Worm (Caenorhabditis elegans) whole organism, L3 larva: ENCODE data around the gene sid-1.

Experiments
- R02D3.7 ChIP-seq: fragments of 150-350 bp; optimal IDR thresholded peaks from 2 replicates; lab custom pipeline; 2014; ENCODE audit warnings: missing biosample characterization, missing genetic modification characterization
- aly-2 ChIP-seq: fragments of 150-350 bp; optimal IDR thresholded peaks from 2 replicates; lab custom pipeline; 2014; ENCODE audit warnings: missing biosample characterization, missing genetic modification characterization
- ceh-16 ChIP-seq: sonication (generic microtip); optimal IDR thresholded peaks from 2 replicates; lab custom pipeline; 2017; ENCODE audit warnings: missing biosample characterization, missing genetic modification characterization
- daf-12 ChIP-seq: fragments of 150-350 bp; optimal IDR thresholded peaks from 2 replicates; lab custom pipeline; 2014; ENCODE audit warnings: missing biosample characterization, missing genetic modification reagents, missing genetic modification characterization
- egl-27 ChIP-seq: sonication (generic microtip); optimal IDR thresholded peaks from 4 replicates; lab custom pipeline; 2017; ENCODE audit warnings: missing biosample characterization, missing genetic modification reagents, missing genetic modification characterization
- egl-5 ChIP-seq: fragments of 150-350 bp; optimal IDR thresholded peaks from 2 replicates; lab custom pipeline; 2017; ENCODE audit warnings: missing biosample characterization, missing genetic modification reagents, missing genetic modification characterization, inconsistent platforms
- elt-2 ChIP-seq: sonication (generic microtip); optimal IDR thresholded peaks from 2 replicates; lab custom pipeline; 2016; ENCODE audit warnings: missing genetic modification reagents, mild to moderate bottlenecking, missing genetic modification characterization, missing compliant biosample characterization
- elt-3 ChIP-seq, 3 experiments: fragments of 150-350 bp in 1 of 3; sonication (generic microtip) in 2 of 3; optimal IDR thresholded peaks; 2 replicates in 2 of 3; 4 replicates in 1 of 3; lab custom pipeline; 2014 to 2017; ENCODE audit warnings: missing biosample characterization in 3 of 3, missing genetic modification characterization in 3 of 3
- eor-1 ChIP-seq, 2 experiments: fragments of 150-350 bp; optimal IDR thresholded peaks; 2 replicates each; lab custom pipeline; 2014 to 2018; ENCODE audit warnings: missing biosample characterization in 2 of 2, missing genetic modification characterization in 2 of 2
- fkh-2 ChIP-seq: fragments of 150-350 bp; optimal IDR thresholded peaks from 2 replicates; lab custom pipeline; 2014; ENCODE audit warnings: missing biosample characterization, missing genetic modification reagents, missing genetic modification characterization
- hmg-11 ChIP-seq: sonication (generic microtip); optimal IDR thresholded peaks from 2 replicates; lab custom pipeline; 2016; ENCODE audit warnings: missing genetic modification characterization, missing compliant biosample characterization
- jun-1 ChIP-seq: fragments of 150-350 bp; optimal IDR thresholded peaks from 2 replicates; lab custom pipeline; 2014; ENCODE audit warnings: missing biosample characterization, missing genetic modification reagents, missing genetic modification characterization
- lin-15B ChIP-seq: fragments of 150-350 bp; optimal IDR thresholded peaks from 2 replicates; lab custom pipeline; 2014; ENCODE audit warnings: missing biosample characterization, missing genetic modification characterization
- lin-39 ChIP-seq: fragments of 150-350 bp; optimal IDR thresholded peaks from 2 replicates; lab custom pipeline; 2018; ENCODE audit warnings: missing biosample characterization, missing genetic modification reagents, missing genetic modification characterization
- lsy-12 ChIP-seq: sonication (generic microtip); optimal IDR thresholded peaks from 2 replicates; lab custom pipeline; 2016; ENCODE audit warnings: mild to moderate bottlenecking, missing genetic modification characterization, missing compliant biosample characterization
- mdl-1 ChIP-seq: fragments of 150-350 bp; optimal IDR thresholded peaks from 2 replicates; lab custom pipeline; 2014; ENCODE audit warnings: missing biosample characterization, missing genetic modification characterization
- mml-1 ChIP-seq: fragments of 150-350 bp; sonication (generic microtip); optimal IDR thresholded peaks from 3 replicates; lab custom pipeline; 2014; ENCODE audit warnings: missing biosample characterization, missing genetic modification characterization
- nhr-11 ChIP-seq: fragments of 150-350 bp; optimal IDR thresholded peaks from 2 replicates; lab custom pipeline; 2014; ENCODE audit warnings: missing biosample characterization, missing genetic modification characterization
- nhr-12 ChIP-seq: fragments of 150-350 bp; optimal IDR thresholded peaks from 2 replicates; lab custom pipeline; 2014; ENCODE audit warnings: missing biosample characterization, missing genetic modification characterization
- nhr-23 ChIP-seq: fragments of 150-350 bp; optimal IDR thresholded peaks from 2 replicates; lab custom pipeline; 2014; ENCODE audit warnings: missing biosample characterization, missing genetic modification reagents, missing genetic modification characterization
- nhr-237 ChIP-seq: fragments of 150-350 bp; optimal IDR thresholded peaks from 2 replicates; lab custom pipeline; 2014; ENCODE audit warnings: missing biosample characterization, missing genetic modification characterization
- nhr-25 ChIP-seq: sonication (generic microtip); optimal IDR thresholded peaks from 2 replicates; lab custom pipeline; 2017; ENCODE audit warnings: missing biosample characterization, missing genetic modification characterization
- nhr-43 ChIP-seq: sonication (generic microtip); optimal IDR thresholded peaks from 2 replicates; lab custom pipeline; 2016; ENCODE audit warnings: mild to moderate bottlenecking, missing genetic modification characterization, missing compliant biosample characterization; ENCODE audit not compliant: poor library complexity, severe bottlenecking
- nhr-67 ChIP-seq: fragments of 150-350 bp; optimal IDR thresholded peaks from 2 replicates; lab custom pipeline; 2014; ENCODE audit warnings: missing biosample characterization, missing genetic modification characterization
- nhr-76 ChIP-seq: fragments of 150-350 bp; sonication (generic microtip); optimal IDR thresholded peaks from 5 replicates; lab custom pipeline; 2014; ENCODE audit warnings: missing biosample characterization, missing genetic modification characterization
- nhr-77 ChIP-seq: fragments of 150-350 bp; optimal IDR thresholded peaks from 2 replicates; lab custom pipeline; 2014; ENCODE audit warnings: missing biosample characterization, missing genetic modification characterization
- pqm-1 ChIP-seq: fragments of 150-350 bp; optimal IDR thresholded peaks from 2 replicates; lab custom pipeline; 2017; ENCODE audit warnings: missing biosample characterization, missing genetic modification characterization, inconsistent platforms
- sea-2 ChIP-seq: fragments of 150-350 bp; sonication (generic microtip); optimal IDR thresholded peaks from 4 replicates; lab custom pipeline; 2014; ENCODE audit warnings: missing biosample characterization, missing genetic modification reagents, missing genetic modification characterization
- snpc-4 ChIP-seq: fragments of 150-350 bp; optimal IDR thresholded peaks from 2 replicates; lab custom pipeline; 2014; ENCODE audit warnings: missing biosample characterization, missing genetic modification characterization
- tbx-2 ChIP-seq: sonication (generic microtip); optimal IDR thresholded peaks from 2 replicates; lab custom pipeline; 2016; ENCODE audit warnings: mild to moderate bottlenecking, missing genetic modification characterization, missing compliant biosample characterization
- unc-62 ChIP-seq: fragments of 150-350 bp; sonication (generic microtip); optimal IDR thresholded peaks from 4 replicates; lab custom pipeline; 2014; ENCODE audit warnings: missing biosample characterization, missing genetic modification reagents, missing genetic modification characterization
- ztf-11 ChIP-seq: fragments of 150-350 bp; optimal IDR thresholded peaks from 2 replicates; lab custom pipeline; 2014; ENCODE audit warnings: missing biosample characterization, missing genetic modification characterization
- ztf-4 ChIP-seq: fragments of 150-350 bp; optimal IDR thresholded peaks from 2 replicates; lab custom pipeline; 2014; ENCODE audit warnings: missing biosample characterization, missing genetic modification characterization

The sid-1 gene

DNA sequence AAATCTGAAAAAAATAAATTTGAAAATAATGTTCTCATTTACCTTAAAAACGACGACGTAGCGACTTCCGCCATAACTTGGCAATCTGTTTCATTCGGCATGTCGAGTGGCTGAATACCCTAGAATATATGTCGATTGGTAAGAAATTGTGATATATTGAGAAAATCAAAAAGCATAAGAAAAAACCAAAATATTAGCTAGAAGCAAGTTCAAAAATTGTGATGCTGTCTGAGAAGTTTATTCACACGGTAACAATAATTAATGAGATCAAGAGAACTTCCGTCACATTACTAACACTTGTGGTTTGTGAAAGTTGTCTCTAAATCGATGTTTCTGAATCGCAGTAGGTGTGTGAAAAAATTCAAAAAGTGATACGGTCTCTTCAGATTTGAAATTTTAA is 17.8 kb upstream of the sid-1 start, which contains the start of gene srab-1:
Gene srab-1, minus strand, starts transcription at position 101 of the 400 bp plus-strand sequence.
- no peak for TF ChIP-seq fkh-2 (tag; lab: Kevin White, UChicago)
- no peak for TF ChIP-seq nhr-67
- no peak for TF ChIP-seq nhr-77
- TF ChIP-seq eor-1 (tag; optimal IDR thresholded peaks at IDR 0.05; lab: Kevin White, UChicago) = no peak

DNA sequence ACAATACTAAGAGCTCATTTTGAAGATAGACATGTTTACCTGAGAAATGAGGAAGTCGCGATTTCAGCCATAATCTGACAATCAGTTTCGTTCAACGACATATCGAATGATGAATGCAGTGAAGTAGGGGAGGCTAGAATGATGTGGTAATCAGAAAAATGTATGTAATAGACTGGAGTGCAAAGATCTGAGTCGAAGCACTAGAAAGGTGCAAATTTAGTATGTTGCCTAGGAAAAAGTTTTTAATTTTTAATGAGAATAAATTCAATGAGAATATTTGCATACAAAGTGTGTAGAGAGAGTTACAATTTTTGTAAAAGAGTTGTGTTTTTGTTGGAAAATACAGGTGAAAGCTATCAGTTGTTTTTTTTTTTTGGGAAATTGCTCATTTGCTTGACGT is 14.8 kb upstream of the sid-1 start, which contains the start of gene srab-2:
Gene srab-2, minus strand, starts transcription at position 101 of the 400 bp plus-strand sequence.
- TF ChIP-seq ztf-4 (tag; lab: Kevin White, UChicago) (no peak), mml-1 (tag; lab: Kevin White, UChicago) (no peak), lsy-12 (tag; lab: Kevin White, UChicago) (no peak), jun-1 (tag; lab: Kevin White, UChicago) (no peak), mdl-1 (tag; lab: Kevin White, UChicago) (no peak), sea-2 (no peak), snpc-4 (tag; lab: Kevin White, UChicago) (no peak), nhr-23 (tag; lab: Kevin White, UChicago) (no peak), hmg-11 (tag; lab: Kevin White, UChicago) (no peak)

DNA sequence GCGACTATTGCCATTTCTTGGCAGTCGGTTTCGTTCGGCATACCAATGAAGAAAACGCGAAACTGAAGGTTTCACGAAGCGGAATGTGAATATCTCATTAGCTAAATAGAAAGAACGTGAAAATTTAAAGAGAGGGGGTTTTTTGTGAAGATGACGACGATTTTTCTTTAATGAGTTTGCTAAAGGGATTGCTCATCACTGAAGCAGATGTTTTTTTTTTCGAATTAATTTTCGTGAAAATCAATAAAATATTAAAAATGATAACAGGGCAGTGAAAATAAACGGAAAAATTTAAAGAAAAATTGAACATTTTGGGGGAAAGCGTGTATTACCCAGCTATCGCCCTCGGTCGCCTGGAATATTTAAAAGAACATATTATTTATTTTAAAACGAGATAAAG is 12.0 kb upstream of the sid-1 start, which contains the start of gene srab-3:
Gene srab-3, minus strand, starts transcription at position 101 of the 400 bp plus-strand sequence.
- TF ChIP-seq nhr-43 = no peak
- TF ChIP-seq lin-39 (tag; lab: Kevin White, UChicago) = no peak
- TF ChIP-seq nhr-77 = no peak
- TF ChIP-seq nhr-11 = no peak
- TF ChIP-seq elt-2 = no peak
- TF ChIP-seq nhr-25 = no peak
- TF ChIP-seq nhr-12 (tag; lab: Kevin White, UChicago) = no peak
- TF ChIP-seq nhr-76 (tag; lab: Kevin White, UChicago) = no peak
- TF ChIP-seq tbx-2 (tag; lab: Kevin White, UChicago) = no peak
- TF ChIP-seq daf-12 (tag; lab: Kevin White, UChicago) = no peak
- no peak for TF ChIP-seq ztf-4 (tag; lab: Kevin White, UChicago)
- no peak for TF ChIP-seq jun-1 (tag; lab: Kevin White, UChicago)
- no peak for TF ChIP-seq nhr-23 (tag; lab: Kevin White, UChicago)
- TF ChIP-seq lin-15B (tag; lab: Kevin White, UChicago) = no peak
- TF ChIP-seq ceh-16 (tag; lab: Kevin White, UChicago) = no peak
- no peak for TF ChIP-seq mdl-1 (tag; lab: Kevin White, UChicago)
- TF ChIP-seq aly-2 (tag; lab: Kevin White, UChicago) = no peak
- TF ChIP-seq pqm-1 (tag; lab: Kevin White, UChicago) = no peak
- no peak for TF ChIP-seq sea-2

DNA sequence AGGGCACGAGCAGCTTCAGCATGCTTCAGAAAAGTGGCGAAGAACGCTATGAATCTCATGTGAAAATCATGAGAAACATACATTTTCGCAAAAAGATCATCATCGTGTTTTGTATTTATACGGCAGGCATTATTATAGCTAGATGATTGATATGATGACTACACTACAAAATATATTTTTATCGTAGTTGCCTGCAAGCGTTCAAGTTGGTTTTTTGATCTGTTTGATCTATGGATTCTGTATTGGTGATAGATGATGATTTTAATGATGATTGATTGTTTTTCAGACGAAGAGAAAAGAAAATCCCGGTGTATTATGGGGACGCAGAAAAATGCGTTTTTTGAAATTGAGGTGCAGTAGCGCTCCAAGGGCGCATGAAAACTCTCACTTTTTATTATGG is 9.1 kb upstream of the sid-1 start, which contains the start of gene ugt-63:
Gene ugt-63, minus strand, starts transcription at position 89 of the 400 bp plus-strand sequence.
- peak; percentile 63 for TF ChIP-seq nhr-43
- TF ChIP-seq mml-1 (tag; lab: Kevin White, UChicago) = no peak

DNA sequence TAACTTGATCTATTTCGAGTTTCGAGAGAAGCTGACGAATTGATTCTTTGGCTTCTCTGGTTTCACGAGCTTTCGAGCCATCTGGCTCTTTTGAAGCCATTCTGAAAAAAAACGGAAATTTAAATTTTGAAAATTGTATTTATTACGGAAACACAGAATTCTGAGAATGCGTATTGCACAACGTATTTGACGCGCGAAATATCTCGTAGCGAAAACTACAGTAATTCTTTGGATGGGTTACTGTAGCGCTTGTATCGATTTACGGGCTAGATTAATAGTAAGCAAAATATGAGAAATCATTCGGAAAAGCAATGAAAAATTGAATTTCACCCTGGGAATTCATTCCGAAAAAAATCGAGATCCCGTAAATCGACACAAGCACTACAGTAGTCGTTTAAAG is 6.1 kb upstream of the sid-1 start, which contains the start of gene C04F5.8:
Gene C04F5.8, minus strand, starts transcription at position 101 of the 400 bp plus-strand sequence.
- TF ChIP-seq elt-3 (tag; optimal IDR thresholded peaks at IDR 0.05; lab: Kevin White, UChicago) = no peak
- no peak for TF ChIP-seq nhr-43
- no peak for TF ChIP-seq unc-62
- TF ChIP-seq lin-39 (tag; lab: Kevin White, UChicago) = no peak
- no peak for TF ChIP-seq sea-2
- TF ChIP-seq nhr-76 (tag; lab: Kevin White, UChicago) = no peak
- no peak for TF ChIP-seq ceh-16 (tag; lab: Kevin White, UChicago)
- no peak for TF ChIP-seq egl-5 (tag; lab: Kevin White, UChicago)
- no peak for TF ChIP-seq snpc-4 (tag; lab: Kevin White, UChicago)
- no peak for TF ChIP-seq egl-27 (tag; lab: Kevin White, UChicago)
- TF ChIP-seq nhr-23 (tag; lab: Kevin White, UChicago) = no peak
- no peak for TF ChIP-seq R02D3.7 (tag; lab: Kevin White, UChicago)
- TF ChIP-seq nhr-12 (tag; lab: Kevin White, UChicago) = no peak
- no peak for TF ChIP-seq ztf-11 (tag; lab: Kevin White, UChicago)
- no peak for TF ChIP-seq daf-12 (tag; lab: Kevin White, UChicago)
- TF ChIP-seq nhr-237 (tag; lab: Kevin White, UChicago) = no peak
- no peak for TF ChIP-seq elt-2
- no peak for TF ChIP-seq nhr-77
- TF ChIP-seq nhr-11 = no peak
- no peak for TF ChIP-seq nhr-25
